Fruit fly (Drosophila melanogaster): ENCODE measurements around the gene CG16790.

DNA sequence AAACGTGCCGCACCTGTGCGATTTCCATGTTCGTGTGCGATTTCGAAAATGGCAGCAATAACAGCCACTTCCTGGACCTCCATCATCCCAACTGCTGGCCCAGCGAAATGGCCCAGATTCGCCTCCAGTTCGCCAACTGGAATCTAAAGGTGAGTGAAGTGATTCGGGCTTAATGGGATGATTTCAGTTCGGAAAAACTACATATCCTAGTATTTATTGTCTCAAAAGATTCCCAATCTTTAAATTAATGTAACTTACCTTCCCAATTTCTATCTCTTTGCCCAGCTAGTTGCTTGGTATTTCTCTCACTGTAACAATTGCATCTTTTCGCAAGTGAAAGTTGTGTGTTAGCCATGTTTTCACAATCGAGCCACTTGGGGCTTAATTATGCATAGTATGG is 12.0 kb upstream of the CG16790 start:
- TF ChIP-seq CG8478 (optimal IDR thresholded peaks at IDR 0.05) (no peak), CTCF (optimal IDR thresholded peaks at IDR 0.05) (no peak)
